Fruit fly (Drosophila melanogaster) whole organism, embryonic: ENCODE results near the gene CG31922.

Experiments
- CG10147 ChIP-seq: fragments of 200-800 bp; sonication (Bioruptor generic); optimal IDR thresholded peaks from 2 replicates; lab custom pipeline; 2019; ENCODE audit warnings: missing biosample characterization, mild to moderate bottlenecking, missing genetic modification characterization, moderate library complexity
- CG1602 ChIP-seq: fragments of 200-800 bp; sonication (Bioruptor generic); optimal IDR thresholded peaks from 3 replicates; lab custom pipeline; 2016; ENCODE audit warnings: missing biosample characterization, missing genetic modification characterization
- CG18764 ChIP-seq: fragments of 200-800 bp; sonication (Bioruptor generic); optimal IDR thresholded peaks from 3 replicates; lab custom pipeline; 2016; ENCODE audit warnings: missing biosample characterization, missing genetic modification characterization
- CG2120 ChIP-seq: fragments of 200-800 bp; sonication (Bioruptor generic); optimal IDR thresholded peaks from 3 replicates; lab custom pipeline; 2016; ENCODE audit warnings: missing biosample characterization, missing genetic modification characterization
- CG3995 ChIP-seq: fragments of 200-800 bp; sonication (Bioruptor generic); optimal IDR thresholded peaks from 3 replicates; lab custom pipeline; 2016; ENCODE audit warnings: missing biosample characterization, missing genetic modification characterization
- CG6689 ChIP-seq: fragments of 200-800 bp; sonication (Bioruptor generic); IDR thresholded peaks from 2 replicates; pipeline ENCODE4 v1.3.6; 2022; ENCODE audit warnings: missing biosample characterization, missing genetic modification characterization
- CG7357 ChIP-seq: fragments of 200-800 bp; sonication (Bioruptor generic); IDR thresholded peaks from 3 replicates; pipeline ENCODE4 v1.3.6; 2022; ENCODE audit warnings: missing biosample characterization, missing genetic modification characterization
- CG7745 ChIP-seq: fragments of 200-800 bp; sonication (Bioruptor generic); optimal IDR thresholded peaks from 2 replicates; lab custom pipeline; 2018; ENCODE audit warnings: missing biosample characterization, mild to moderate bottlenecking, missing genetic modification characterization, moderate library complexity
- CG8388 ChIP-seq: fragments of 200-800 bp; sonication (Bioruptor generic); optimal IDR thresholded peaks from 2 replicates; lab custom pipeline; 2019; ENCODE audit warnings: missing biosample characterization, mild to moderate bottlenecking, missing genetic modification characterization, moderate library complexity
- CG9817 ChIP-seq: fragments of 200-800 bp; sonication (Bioruptor generic); optimal IDR thresholded peaks from 2 replicates; lab custom pipeline; 2018; ENCODE audit warnings: missing biosample characterization, mild to moderate bottlenecking, missing genetic modification characterization, moderate library complexity
- Camta ChIP-seq: fragments of 200-800 bp; sonication (Bioruptor generic); optimal IDR thresholded peaks from 2 replicates; lab custom pipeline; 2016; ENCODE audit warnings: missing biosample characterization, missing genetic modification characterization
- D19A ChIP-seq: fragments of 200-800 bp; optimal IDR thresholded peaks from 3 replicates; lab custom pipeline; 2019; ENCODE audit warnings: missing biosample characterization, mild to moderate bottlenecking, missing genetic modification characterization, moderate library complexity
- D19B ChIP-seq: fragments of 200-800 bp; sonication (Bioruptor generic); optimal IDR thresholded peaks from 2 replicates; lab custom pipeline; 2017; ENCODE audit warnings: missing biosample characterization, mild to moderate bottlenecking, missing genetic modification characterization
- Doc2 ChIP-seq: fragments of 200-800 bp; sonication (Bioruptor generic); IDR thresholded peaks from 2 replicates; pipeline ENCODE4 v1.3.6; 2022; ENCODE audit warnings: missing biosample characterization, missing genetic modification characterization
- H15 ChIP-seq: fragments of 200-800 bp; sonication (Bioruptor generic); IDR thresholded peaks from 3 replicates; pipeline ENCODE4 v1.3.6; 2022; ENCODE audit warnings: missing biosample characterization, missing genetic modification characterization
- Taf1 ChIP-seq: fragments of 200-800 bp; sonication (Bioruptor generic); IDR thresholded peaks from 2 replicates; pipeline ENCODE4 v1.3.6; 2022; ENCODE audit warnings: missing biosample characterization, missing genetic modification characterization
- YL-1 ChIP-seq: fragments of 200-800 bp; sonication (Bioruptor generic); optimal IDR thresholded peaks from 3 replicates; lab custom pipeline; 2017; ENCODE audit warnings: missing biosample characterization, mild to moderate bottlenecking, missing genetic modification characterization
- cad ChIP-seq: fragments of >200 bp; optimal IDR thresholded peaks from 2 replicates; lab custom pipeline; 2017; ENCODE audit warnings: missing biosample characterization, missing genetic modification characterization
- chif ChIP-seq, 2 experiments: fragments of 200-800 bp; sonication (Bioruptor generic); optimal IDR thresholded peaks; 3 replicates each; lab custom pipeline; 2016; ENCODE audit warnings: missing biosample characterization in 2 of 2, missing genetic modification characterization in 2 of 2
- chinmo ChIP-seq: fragments of 200-800 bp; sonication (Bioruptor generic); IDR thresholded peaks from 4 replicates; pipeline ENCODE4 v1.3.6; 2022; ENCODE audit warnings: missing biosample characterization, missing genetic modification characterization; ENCODE audit not compliant: partially characterized antibody
- crp ChIP-seq, 2 experiments: fragments of 200-800 bp; sonication (Bioruptor generic); optimal IDR thresholded peaks; 2 replicates in 1 of 2; 3 replicates in 1 of 2; lab custom pipeline; 2017; ENCODE audit warnings: missing biosample characterization in 2 of 2, missing genetic modification characterization in 2 of 2, mild to moderate bottlenecking in 1 of 2, moderate library complexity in 1 of 2
- da ChIP-seq: fragments of 200-800 bp; sonication (Bioruptor generic); optimal IDR thresholded peaks from 2 replicates; lab custom pipeline; 2016; ENCODE audit warnings: missing biosample characterization, missing genetic modification characterization
- dysf ChIP-seq: fragments of 200-800 bp; sonication (Bioruptor generic); IDR thresholded peaks from 3 replicates; pipeline ENCODE4 v1.3.6; 2022; ENCODE audit warnings: missing biosample characterization, missing genetic modification characterization
- gsb-n ChIP-seq: fragments of 200-800 bp; sonication (Bioruptor generic); optimal IDR thresholded peaks from 3 replicates; lab custom pipeline; 2018; ENCODE audit warnings: missing biosample characterization, mild to moderate bottlenecking, missing genetic modification characterization
- knrl ChIP-seq: fragments of 200-800 bp; sonication (Bioruptor generic); IDR thresholded peaks from 3 replicates; pipeline ENCODE4 v1.3.6; 2022; ENCODE audit warnings: missing biosample characterization, missing genetic modification characterization; ENCODE audit not compliant: partially characterized antibody
- maf-S ChIP-seq: fragments of 200-800 bp; sonication (Bioruptor generic); optimal IDR thresholded peaks from 2 replicates; lab custom pipeline; 2016; ENCODE audit warnings: missing biosample characterization, missing genetic modification characterization
- pros ChIP-seq: fragments of 200-800 bp; sonication (Bioruptor generic); optimal IDR thresholded peaks from 3 replicates; lab custom pipeline; 2019; ENCODE audit warnings: missing biosample characterization, mild to moderate bottlenecking, missing genetic modification characterization, moderate library complexity
- sens-2 ChIP-seq: fragments of 200-800 bp; sonication (Bioruptor generic); IDR thresholded peaks from 2 replicates; pipeline ENCODE4 v1.3.6; 2022; ENCODE audit warnings: missing biosample characterization, missing genetic modification characterization
- ssp ChIP-seq: fragments of 200-800 bp; sonication (Bioruptor generic); IDR thresholded peaks from 2 replicates; pipeline ENCODE4 v1.3.6; 2022; ENCODE audit warnings: missing biosample characterization, missing genetic modification characterization
- tgo ChIP-seq: fragments of 200-800 bp; sonication (Bioruptor generic); IDR thresholded peaks from 3 replicates; pipeline ENCODE4 v1.3.6; 2022; ENCODE audit warnings: missing biosample characterization, missing genetic modification characterization
- tll ChIP-seq, 2 experiments: fragments of 200-800 bp in 1 of 2; fragments of >200 bp in 1 of 2; sonication (Bioruptor generic) in 1 of 2; optimal IDR thresholded peaks; 2 replicates each; lab custom pipeline; 2017 to 2019; ENCODE audit warnings: missing biosample characterization in 2 of 2, missing genetic modification characterization in 2 of 2, mild to moderate bottlenecking in 1 of 2, moderate library complexity in 1 of 2

The CG31922 gene

DNA sequence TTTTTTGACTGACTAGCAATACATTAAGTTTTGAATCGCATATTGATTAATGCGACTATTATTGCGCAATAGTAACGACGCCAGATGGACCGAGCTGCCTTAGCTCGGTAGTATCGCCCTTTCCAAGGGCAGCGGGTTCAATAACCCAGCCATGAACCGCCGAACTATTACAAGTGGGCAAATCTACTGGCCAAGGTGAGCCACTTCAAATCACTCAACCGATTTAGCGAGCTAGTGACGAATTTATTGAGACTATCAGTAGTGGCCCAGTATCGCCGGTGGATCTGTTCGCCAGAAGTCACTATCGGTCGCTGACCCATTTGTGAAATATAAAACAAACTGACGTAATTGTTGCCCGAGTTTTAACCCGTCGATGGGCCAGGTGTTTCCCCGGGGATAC lies 48.5 kb downstream of the CG31922 start (continued):
- TF ChIP-seq maf-S (no peak), CG8388 (GFP tag; lab: Kevin White, UChicago) (no peak), chif (GFP tag; optimal IDR thresholded peaks at IDR 0.05; lab: Kevin White, UChicago) (no peak), gsb-n (tag; lab: Kevin White, UChicago) (no peak), CG7745 (tag; lab: Kevin White, UChicago) (no peak), CG18764 (GFP tag; lab: Kevin White, UChicago) (no peak), H15 (GFP tag; lab: Robert Waterston, UW) (no peak), tll (GFP tag; optimal IDR thresholded peaks at IDR 0.05; lab: Kevin White, UChicago) (no peak), sens-2 (GFP tag; lab: Robert Waterston, UW) (no peak), chinmo (GFP tag; lab: Robert Waterston, UW) (0 out of 4 replicates have a peak, but pooled peaks have one; percentile 44), tgo (0 out of 3 replicates have a peak, but pooled peaks have one; percentile 12), crp (GFP tag; optimal IDR thresholded peaks at IDR 0.05; lab: Kevin White, UChicago) (no peak), Taf1 (GFP tag; lab: Robert Waterston, UW) (no peak), Doc2 (GFP tag; lab: Robert Waterston, UW) (no peak), YL-1 (no peak), pros (GFP tag; lab: Kevin White, UChicago) (no peak), D19A (tag; lab: Kevin White, UChicago) (no peak), Camta (no peak), knrl (GFP tag; lab: Robert Waterston, UW) (0 out of 3 replicates have a peak, but pooled peaks have one; percentile 14), CG10147 (GFP tag; lab: Kevin White, UChicago) (no peak), CG3995 (no peak), dysf (GFP tag; lab: Robert Waterston, UW) (no peak), cad (no peak), CG9817 (tag; lab: Kevin White, UChicago) (no peak), CG2120 (GFP tag; lab: Kevin White, UChicago) (no peak), ssp (GFP tag; lab: Robert Waterston, UW) (no peak), CG6689 (GFP tag; lab: Robert Waterston, UW) (no peak), CG7357 (GFP tag; lab: Robert Waterston, UW) (no peak), da (GFP tag; lab: Kevin White, UChicago) (no peak)

DNA sequence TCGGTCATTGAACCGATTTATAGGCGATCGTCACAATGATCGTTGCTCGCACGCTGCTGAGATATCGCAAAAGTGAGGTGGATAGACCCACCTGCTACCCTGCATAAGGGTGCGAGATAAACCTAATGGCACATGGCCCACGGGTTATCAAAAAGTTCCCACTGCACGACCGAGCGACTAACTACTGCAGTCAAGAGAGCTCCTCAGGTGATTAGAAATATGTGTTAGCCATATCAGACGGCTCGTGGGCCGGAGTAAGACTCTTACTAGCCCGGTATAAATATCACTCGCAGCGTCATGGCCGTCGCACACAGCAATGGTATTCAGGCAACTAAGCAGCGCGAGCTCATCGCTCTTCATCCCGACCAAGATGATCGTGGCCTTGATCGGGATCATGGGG lies 49.0 kb downstream of the CG31922 start, which contains the start of gene CG42329:
Gene CG42329, plus strand, starts transcription at position 301 of the 400 bp plus-strand sequence.
- TF ChIP-seq D19B (GFP tag; lab: Kevin White, UChicago) (peak; percentile 16), CG1602 (GFP tag; lab: Kevin White, UChicago) (no peak)
